Fruit fly (Drosophila melanogaster) whole organism, pupa: ENCODE data around the gene nmo.

Experiments used
- CG10348 ChIP-seq: fragments of 200-800 bp; sonication (Bioruptor generic); IDR thresholded peaks from 2 replicates; pipeline ENCODE4 v1.3.6; 2022; ENCODE audit warnings: missing biosample characterization, missing genetic modification characterization
- CG12605 ChIP-seq: fragments of 200-800 bp; sonication (Bioruptor generic); IDR thresholded peaks from 2 replicates; pipeline ENCODE4 v1.3.6; 2022; ENCODE audit warnings: missing biosample characterization, missing genetic modification characterization
- CG17806 ChIP-seq: fragments of 200-800 bp; sonication (Bioruptor generic); optimal IDR thresholded peaks from 2 replicates; lab custom pipeline; 2018; ENCODE audit warnings: missing biosample characterization, mild to moderate bottlenecking, missing genetic modification characterization, moderate library complexity
- CG32121 ChIP-seq: fragments of 200-800 bp; sonication (Bioruptor generic); IDR thresholded peaks from 2 replicates; pipeline ENCODE4 v1.3.6; 2022; ENCODE audit warnings: missing biosample characterization, missing genetic modification characterization
- CG8159 ChIP-seq: fragments of 200-800 bp; sonication (Bioruptor generic); optimal IDR thresholded peaks from 3 replicates; lab custom pipeline; 2018; ENCODE audit warnings: missing biosample characterization, mild to moderate bottlenecking, missing genetic modification characterization, moderate library complexity
- EcR ChIP-seq: fragments of 200-800 bp; sonication (Bioruptor generic); optimal IDR thresholded peaks from 3 replicates; lab custom pipeline; 2019; ENCODE audit warnings: missing biosample characterization, missing genetic modification characterization, mild to moderate bottlenecking, moderate library complexity, missing genetic modification reagents
- Pif1A ChIP-seq: fragments of 200-800 bp; sonication (Bioruptor generic); optimal IDR thresholded peaks from 3 replicates; lab custom pipeline; 2016; ENCODE audit warnings: missing biosample characterization, missing genetic modification characterization
- Snoo ChIP-seq: fragments of 200-800 bp; sonication (Bioruptor generic); optimal IDR thresholded peaks from 3 replicates; lab custom pipeline; 2017; ENCODE audit warnings: missing biosample characterization, mild to moderate bottlenecking, missing genetic modification characterization, inconsistent platforms
- fd96Ca ChIP-seq: fragments of 200-800 bp; sonication (Bioruptor generic); IDR thresholded peaks from 3 replicates; pipeline ENCODE4 v1.3.6; 2022; ENCODE audit warnings: missing biosample characterization, missing genetic modification characterization
- gl ChIP-seq: fragments of 200-800 bp; sonication (Bioruptor generic); optimal IDR thresholded peaks from 2 replicates; lab custom pipeline; 2018; ENCODE audit warnings: missing biosample characterization, mild to moderate bottlenecking, missing genetic modification characterization

- TF ChIP-seq Pif1A (GFP tag; lab: Kevin White, UChicago): no peak
- TF ChIP-seq CG32121 (GFP tag; lab: Robert Waterston, UW): no peak
- TF ChIP-seq Snoo (tag; lab: Kevin White, UChicago): no peak
- no peak for TF ChIP-seq CG12605
- no peak for TF ChIP-seq fd96Ca (GFP tag; lab: Robert Waterston, UW)
- no peak for TF ChIP-seq CG8159
- no peak for TF ChIP-seq gl
- TF ChIP-seq CG17806: no peak
- TF ChIP-seq EcR (GFP tag; lab: Kevin White, UChicago): peak; percentile 75
- TF ChIP-seq CG10348 (GFP tag; lab: Robert Waterston, UW): no peak
These were observed 5.9 kb downstream of the nmo start for dm6 chr3L:7984623-7985237.
